Fruit fly (Drosophila melanogaster) Kc167 (cell line): Measurements from ENCODE around the gene Nsun2.

Source experiments
- Myc ChIP-seq: fragments of >200 bp; optimal IDR thresholded peaks from 2 replicates; lab custom pipeline; 2017; ENCODE audit warnings: missing external identifiers
- Sin3A ChIP-seq: fragments of >200 bp; optimal IDR thresholded peaks from 2 replicates; lab custom pipeline; 2018; ENCODE audit warnings: missing external identifiers
- h ChIP-seq: fragments of >200 bp; optimal IDR thresholded peaks from 3 replicates; lab custom pipeline; 2018; ENCODE audit warnings: missing external identifiers
- insv ChIP-seq: fragments of >200 bp; optimal IDR thresholded peaks from 3 replicates; lab custom pipeline; 2018; ENCODE audit warnings: missing external identifiers
- psq ChIP-seq: fragments of >200 bp; optimal IDR thresholded peaks from 2 replicates; lab custom pipeline; 2017; ENCODE audit warnings: missing external identifiers
- ttk ChIP-seq: sonication (Bioruptor generic); optimal IDR thresholded peaks from 2 replicates; lab custom pipeline; 2017; ENCODE audit warnings: missing external identifiers

DNA sequence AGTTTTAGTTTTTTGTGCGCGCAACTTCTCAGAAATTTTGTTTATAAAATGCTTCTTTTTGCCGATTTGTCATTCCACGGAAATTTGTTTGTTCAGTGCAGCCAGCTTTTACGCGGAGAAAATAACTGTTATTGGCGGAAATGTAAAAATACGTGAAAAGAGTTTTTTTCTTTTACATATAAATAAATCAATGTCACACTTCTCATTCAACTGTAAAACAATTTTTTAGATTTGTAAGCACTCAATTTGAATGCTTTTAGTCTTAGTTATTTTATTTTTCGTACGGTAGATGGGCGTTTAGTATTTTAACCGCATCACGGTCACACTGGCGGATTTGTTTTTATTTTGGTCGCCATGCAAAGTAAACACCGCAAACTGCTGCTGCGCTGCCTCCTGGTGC lies 9.4 kb downstream of the Nsun2 start, which contains the start of the genes Xpac and brn:
- no peak for TF ChIP-seq ttk
- no peak for TF ChIP-seq psq (lab: Kevin White, UChicago)
- no peak for TF ChIP-seq Sin3A (lab: Kevin White, UChicago)
- no peak for TF ChIP-seq h (lab: Kevin White, UChicago)
- TF ChIP-seq Myc (lab: Kevin White, UChicago) = no peak
- TF ChIP-seq insv (lab: Kevin White, UChicago) = no peak
